Worm (Caenorhabditis elegans) whole organism, L4 larva: Measurements from ENCODE around the gene ZK856.16.
A peak's percentile ranks its signal among the peaks of the same experiment; 100 is the strongest.

Experiments
- D1046.2 ChIP-seq: fragments of 200-800 bp; sonication (Bioruptor generic); IDR thresholded peaks from 2 replicates; pipeline ENCODE4 v1.3.6; 2022; ENCODE audit warnings: missing genetic modification characterization, missing compliant biosample characterization
- T26A8.4 ChIP-seq: fragments of 200-800 bp; sonication (Bioruptor generic); IDR thresholded peaks from 2 replicates; pipeline ENCODE4 v1.3.6; 2022; ENCODE audit warnings: missing genetic modification characterization, missing compliant biosample characterization
- Y75B8A.6 ChIP-seq: fragments of 200-800 bp; sonication (Bioruptor generic); IDR thresholded peaks from 2 replicates; pipeline ENCODE4 v1.3.6; 2022; ENCODE audit warnings: missing genetic modification reagents, missing genetic modification characterization, missing compliant biosample characterization
- aha-1 ChIP-seq: fragments of 150-350 bp; peaks from one replicate; lab custom pipeline; 2014; ENCODE audit warnings: missing biosample characterization, missing genetic modification characterization
- attf-4 ChIP-seq: sonication (generic microtip); optimal IDR thresholded peaks from 3 replicates; lab custom pipeline; 2017; ENCODE audit warnings: missing biosample characterization, missing genetic modification characterization
- ceh-20 ChIP-seq: fragments of 200-800 bp; sonication (Bioruptor generic); IDR thresholded peaks from 2 replicates; pipeline ENCODE4 v1.3.6; 2022; ENCODE audit warnings: missing genetic modification reagents, missing genetic modification characterization, missing compliant biosample characterization
- ceh-28 ChIP-seq: fragments of 150-350 bp; optimal IDR thresholded peaks from 2 replicates; lab custom pipeline; 2014; ENCODE audit warnings: missing biosample characterization, missing genetic modification reagents, missing genetic modification characterization
- ceh-32 ChIP-seq: sonication (generic microtip); optimal IDR thresholded peaks from 2 replicates; lab custom pipeline; 2016; ENCODE audit warnings: mild to moderate bottlenecking, missing genetic modification characterization, missing compliant biosample characterization; ENCODE audit not compliant: poor library complexity
- ceh-62 ChIP-seq: sonication (generic microtip); optimal IDR thresholded peaks from 2 replicates; lab custom pipeline; 2017; ENCODE audit warnings: missing biosample characterization, missing genetic modification characterization
- ces-1 ChIP-seq: fragments of 150-350 bp; sonication (generic microtip); optimal IDR thresholded peaks from 4 replicates; lab custom pipeline; 2014; ENCODE audit warnings: missing biosample characterization, missing genetic modification reagents, missing genetic modification characterization
- cey-2 ChIP-seq: sonication (generic microtip); optimal IDR thresholded peaks from 3 replicates; lab custom pipeline; 2017; ENCODE audit warnings: missing genetic modification characterization, mild to moderate bottlenecking, missing compliant biosample characterization, antibody characterized with exemption, borderline replicate concordance; ENCODE audit not compliant: insufficient read depth
- ctbp-1 ChIP-seq: fragments of 200-800 bp; sonication (Bioruptor generic); IDR thresholded peaks from 2 replicates; pipeline ENCODE4 v1.3.6; 2022; ENCODE audit warnings: missing genetic modification reagents, missing genetic modification characterization, missing compliant biosample characterization
- dmd-9 ChIP-seq: fragments of 200-800 bp; sonication (Bioruptor generic); IDR thresholded peaks from 2 replicates; pipeline ENCODE4 v1.3.6; 2022; ENCODE audit warnings: missing genetic modification reagents, missing genetic modification characterization, missing compliant biosample characterization
- dpl-1 ChIP-seq: fragments of 150-350 bp; optimal IDR thresholded peaks from 2 replicates; lab custom pipeline; 2014; ENCODE audit warnings: missing biosample characterization, missing genetic modification reagents, missing genetic modification characterization
- duxl-1 ChIP-seq: sonication (generic microtip); optimal IDR thresholded peaks from 2 replicates; lab custom pipeline; 2016; ENCODE audit warnings: mild to moderate bottlenecking, missing genetic modification characterization, moderate library complexity, missing compliant biosample characterization; ENCODE audit not compliant: poor library complexity
- hlh-11 ChIP-seq: fragments of 200-800 bp; sonication (Bioruptor generic); optimal IDR thresholded peaks from 2 replicates; lab custom pipeline; 2018; ENCODE audit warnings: mild to moderate bottlenecking, missing genetic modification characterization, missing compliant biosample characterization
- hmg-1.1 ChIP-seq: fragments of 200-800 bp; sonication (Bioruptor generic); IDR thresholded peaks from 2 replicates; pipeline ENCODE4 v1.3.6; 2022; ENCODE audit warnings: missing genetic modification reagents, missing genetic modification characterization, missing compliant biosample characterization
- lim-7 ChIP-seq: fragments of 200-800 bp; sonication (Bioruptor generic); IDR thresholded peaks from 2 replicates; pipeline ENCODE4 v1.3.6; 2022; ENCODE audit warnings: missing genetic modification characterization, missing compliant biosample characterization
- nhr-11 ChIP-seq: fragments of 150-350 bp; optimal IDR thresholded peaks from 2 replicates; lab custom pipeline; 2014; ENCODE audit warnings: missing biosample characterization, missing genetic modification characterization
- nhr-42 ChIP-seq: fragments of 200-800 bp; sonication (Bioruptor generic); IDR thresholded peaks from 2 replicates; pipeline ENCODE4 v1.3.6; 2022; ENCODE audit warnings: missing genetic modification characterization, missing compliant biosample characterization
- nhr-77 ChIP-seq: fragments of 150-350 bp; optimal IDR thresholded peaks from 2 replicates; lab custom pipeline; 2014; ENCODE audit warnings: missing biosample characterization, missing genetic modification characterization
- pha-4 ChIP-seq, 2 experiments: fragments of 150-350 bp in 1 of 2; fragments of 200-800 bp in 1 of 2; sonication (Bioruptor generic) in 1 of 2; IDR thresholded peaks in 1 of 2; optimal IDR thresholded peaks in 1 of 2; 2 replicates each; pipeline versions ENCODE4 v1.3.6 to Lab custom; 2014 to 2022; ENCODE audit warnings: missing genetic modification characterization in 2 of 2, missing genetic modification reagents in 2 of 2, missing biosample characterization in 1 of 2, missing compliant biosample characterization in 1 of 2
- pqm-1 ChIP-seq: sonication (generic microtip); optimal IDR thresholded peaks from 2 replicates; lab custom pipeline; 2017; ENCODE audit warnings: missing biosample characterization, missing genetic modification characterization
- rbr-2 ChIP-seq: sonication (generic microtip); optimal IDR thresholded peaks from 2 replicates; lab custom pipeline; 2016; ENCODE audit warnings: missing genotype, missing genetic modification characterization, missing compliant biosample characterization
- snpc-1.2 ChIP-seq: fragments of 200-800 bp; sonication (Bioruptor generic); IDR thresholded peaks from 2 replicates; pipeline ENCODE4 v1.3.6; 2022; ENCODE audit warnings: missing genetic modification reagents, missing genetic modification characterization, missing compliant biosample characterization
- snpc-4 ChIP-seq: fragments of 150-350 bp; optimal IDR thresholded peaks from 2 replicates; lab custom pipeline; 2014; ENCODE audit warnings: missing biosample characterization, missing genetic modification characterization
- spr-1 ChIP-seq: sonication (generic microtip); optimal IDR thresholded peaks from 2 replicates; lab custom pipeline; 2016; ENCODE audit warnings: mild to moderate bottlenecking, missing genetic modification characterization, missing compliant biosample characterization
- unc-62 ChIP-seq, 3 experiments: fragments of 150-350 bp in 1 of 3; sonication (generic microtip); optimal IDR thresholded peaks in 2 of 3; peaks in 1 of 3; 1 replicate in 1 of 3; 2 replicates in 2 of 3; lab custom pipeline; 2014 to 2017; ENCODE audit warnings: missing biosample characterization in 3 of 3, missing genetic modification characterization in 3 of 3, missing genetic modification reagents in 3 of 3, missing genotype in 1 of 3
- zag-1 ChIP-seq: fragments of 150-350 bp; optimal IDR thresholded peaks from 2 replicates; lab custom pipeline; 2014; ENCODE audit warnings: missing biosample characterization, missing genetic modification characterization
- zfp-2 ChIP-seq: sonication (generic microtip); optimal IDR thresholded peaks from 2 replicates; lab custom pipeline; 2016; ENCODE audit warnings: mild to moderate bottlenecking, missing genetic modification characterization, missing compliant biosample characterization
- zip-11 ChIP-seq: fragments of 200-800 bp; sonication (Bioruptor generic); IDR thresholded peaks from 2 replicates; pipeline ENCODE4 v1.3.6; 2022; ENCODE audit warnings: missing genetic modification characterization, missing compliant biosample characterization
- zip-2 ChIP-seq: fragments of 150-350 bp; optimal IDR thresholded peaks from 2 replicates; lab custom pipeline; 2014; ENCODE audit warnings: missing biosample characterization, missing genetic modification characterization
- ztf-11 ChIP-seq: fragments of 150-350 bp; optimal IDR thresholded peaks from 2 replicates; lab custom pipeline; 2014; ENCODE audit warnings: missing biosample characterization, missing genetic modification characterization

The ZK856.16 gene

DNA sequence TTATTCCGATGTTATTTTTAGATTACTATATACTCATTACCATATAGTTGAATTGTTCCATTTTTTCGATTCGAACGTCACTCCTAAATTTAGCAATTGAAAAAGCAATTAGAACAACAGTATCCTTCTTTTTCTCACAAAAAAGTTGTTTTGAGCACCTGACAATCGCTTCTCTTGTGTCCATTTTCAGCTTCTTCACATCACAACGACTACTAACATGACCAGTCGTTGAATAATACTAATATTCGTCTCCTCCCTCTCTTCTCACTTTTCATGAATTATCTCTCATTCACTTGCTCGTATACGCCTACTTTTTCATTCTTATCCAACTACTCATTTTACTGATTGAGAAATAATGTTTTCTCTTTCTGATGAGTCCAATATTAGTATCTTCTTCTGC is 11.3 kb upstream of the ZK856.16 start, which contains the start of gene ZK856.14:
Gene ZK856.14, plus strand, starts transcription at position 301 of the 400 bp plus-strand sequence.
- TF ChIP-seq dpl-1 (GFP tag; lab: Kevin White, UChicago) (no peak), hmg-1.1 (GFP tag; lab: Robert Waterston, UW) (no peak), ctbp-1 (GFP tag; lab: Robert Waterston, UW) (no peak), aha-1 (tag; lab: Kevin White, UChicago) (no peak), ceh-32 (tag; lab: Kevin White, UChicago) (no peak), ceh-20 (no peak), nhr-42 (GFP tag; lab: Robert Waterston, UW) (no peak), hlh-11 (no peak), zip-11 (GFP tag; lab: Robert Waterston, UW) (no peak), snpc-4 (tag; lab: Kevin White, UChicago) (no peak), Y75B8A.6 (GFP tag; lab: Robert Waterston, UW) (no peak), T26A8.4 (GFP tag; lab: Robert Waterston, UW) (no peak), pqm-1 (tag; lab: Kevin White, UChicago) (no peak), rbr-2 (no peak), unc-62 (GFP tag; optimal IDR thresholded peaks at IDR 0.05 in 1 of 2; lab: Kevin White, UChicago) (no peak), unc-62 (tag; optimal IDR thresholded peaks at IDR 0.05; lab: Kevin White, UChicago) (no peak), D1046.2 (GFP tag; lab: Robert Waterston, UW) (no peak), ces-1 (GFP tag; lab: Kevin White, UChicago) (no peak), ceh-28 (tag; lab: Kevin White, UChicago) (no peak)

- TF ChIP-seq zip-2 (tag; lab: Kevin White, UChicago) = no peak
- TF ChIP-seq snpc-1.2 (GFP tag; lab: Robert Waterston, UW) = no peak
- no peak for TF ChIP-seq nhr-42 (GFP tag; lab: Robert Waterston, UW)
- TF ChIP-seq nhr-77 = no peak
- no peak for TF ChIP-seq spr-1 (tag; lab: Kevin White, UChicago)
- TF ChIP-seq ceh-32 (tag; lab: Kevin White, UChicago) = no peak
- TF ChIP-seq lim-7 (GFP tag; lab: Robert Waterston, UW) = no peak
These were observed 7.2 kb upstream of the ZK856.16 start, which contains the start of gene hpo-40 for ce11 chrV:10212627-10213026. Gene hpo-40 (plus strand): TSS chrV:10212927.

- TF ChIP-seq dmd-9 (no peak), duxl-1 (tag; lab: Kevin White, UChicago) (no peak), zag-1 (no peak), hlh-11 (no peak), attf-4 (tag; lab: Kevin White, UChicago) (no peak), ctbp-1 (GFP tag; lab: Robert Waterston, UW) (no peak), pqm-1 (tag; lab: Kevin White, UChicago) (no peak), cey-2 (tag; lab: Kevin White, UChicago) (no peak), nhr-11 (tag; lab: Kevin White, UChicago) (no peak), spr-1 (tag; lab: Kevin White, UChicago) (no peak), zfp-2 (tag; lab: Kevin White, UChicago) (no peak), Y75B8A.6 (GFP tag; lab: Robert Waterston, UW) (no peak), pha-4 (GFP tag; IDR thresholded peaks at IDR 0.05; lab: Robert Waterston, UW) (no peak), pha-4 (tag; optimal IDR thresholded peaks at IDR 0.05; lab: Kevin White, UChicago) (no peak), rbr-2 (no peak), ceh-62 (tag; lab: Kevin White, UChicago) (no peak)
These were observed 6.6 kb upstream of the ZK856.16 start, which contains the start of gene zhit-3 for ce11 chrV:10212027-10212426. Gene zhit-3 (minus strand): TSS chrV:10212127.

DNA sequence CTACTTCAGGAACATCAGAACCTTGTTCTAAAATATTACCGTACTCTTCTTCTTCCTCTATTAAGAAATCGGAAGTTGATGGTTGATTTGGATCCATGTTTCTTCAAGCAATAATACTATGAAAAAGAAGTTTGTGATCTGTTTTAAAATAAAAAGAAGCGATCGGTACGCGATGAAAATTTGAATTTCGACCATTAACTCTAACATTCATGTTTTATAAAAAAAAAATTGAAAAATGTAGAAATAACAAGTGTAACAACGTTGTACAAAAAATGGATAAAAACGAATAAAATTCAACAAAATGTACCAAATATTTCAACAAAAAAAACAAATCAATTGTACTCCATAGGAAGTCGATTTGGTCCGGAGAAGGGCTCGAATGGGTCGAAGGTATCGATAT is 4.9 kb upstream of the ZK856.16 start, which contains the start of gene tftc-3:
Gene tftc-3, minus strand, starts transcription at position 101 of the 400 bp plus-strand sequence.
- TF ChIP-seq ztf-11 (tag; lab: Kevin White, UChicago) = no peak
- peak; percentile 35 for TF ChIP-seq duxl-1 (tag; lab: Kevin White, UChicago)
